Fruit fly (Drosophila melanogaster): ENCODE data around the gene Usp10.

- TF ChIP-seq Ets98B (GFP tag; IDR thresholded peaks at IDR 0.05) (no peak), CG4496 (GFP tag; IDR thresholded peaks at IDR 0.05) (no peak), Pif1A (GFP tag; optimal IDR thresholded peaks at IDR 0.05) (no peak), CG9948 (tag; optimal IDR thresholded peaks at IDR 0.05) (no peak)
These were observed 41.0 kb downstream of the Usp10 start for dm6 chr3L:912406-913369.

All from whole organism, pupa.